Fruit fly (Drosophila melanogaster): ENCODE results near the gene Mulk.

The Mulk gene

dm6 chr2L:10311822-10312221, 42.0 kb downstream of the Mulk start (continued):
- no peak for TF ChIP-seq CG2875 (GFP tag; optimal IDR thresholded peaks at IDR 0.05)
- TF ChIP-seq CG17385 (GFP tag; optimal IDR thresholded peaks at IDR 0.05) = no peak
- TF ChIP-seq ro (GFP tag; IDR thresholded peaks at IDR 0.05) = no peak
- TF ChIP-seq NFAT (GFP tag; IDR thresholded peaks at IDR 0.05) = no peak
- TF ChIP-seq CG7745 (tag; optimal IDR thresholded peaks at IDR 0.05) = no peak
- peak; percentile 44 for TF ChIP-seq CG2116 (GFP tag; optimal IDR thresholded peaks at IDR 0.05)
- TF ChIP-seq CG34376 (GFP tag; optimal IDR thresholded peaks at IDR 0.05) = no peak
- no peak for TF ChIP-seq CG12391 (tag; optimal IDR thresholded peaks at IDR 0.05)
- TF ChIP-seq HLHmδ (GFP tag; optimal IDR thresholded peaks at IDR 0.05) = no peak
- TF ChIP-seq zf30C (GFP tag; optimal IDR thresholded peaks at IDR 0.05) = no peak
- no peak for TF ChIP-seq CG15073 (GFP tag; optimal IDR thresholded peaks at IDR 0.05)
- TF ChIP-seq zfh1 (GFP tag; IDR thresholded peaks at IDR 0.05) = no peak
- no peak for TF ChIP-seq CG6765 (GFP tag; optimal IDR thresholded peaks at IDR 0.05)
- TF ChIP-seq Atf3 (GFP tag; optimal IDR thresholded peaks at IDR 0.05) = no peak
- no peak for TF ChIP-seq CG17829 (tag; optimal IDR thresholded peaks at IDR 0.05)
- no peak for TF ChIP-seq CG32772 (GFP tag; IDR thresholded peaks at IDR 0.05)
- no peak for TF ChIP-seq Eip74EF (GFP tag; optimal IDR thresholded peaks at IDR 0.05)
- no peak for TF ChIP-seq CG3726 (GFP tag; IDR thresholded peaks at IDR 0.05)
- TF ChIP-seq chinmo (GFP tag; IDR thresholded peaks at IDR 0.05; ENCODE audit: partially characterized antibody) = 0 out of 4 replicates have a peak, but pooled peaks have one; percentile 50
- TF ChIP-seq Vsx1 (GFP tag; optimal IDR thresholded peaks at IDR 0.05) = no peak
- TF ChIP-seq Xrp1 (GFP tag; IDR thresholded peaks at IDR 0.05) = no peak
- no peak for TF ChIP-seq H15 (GFP tag; IDR thresholded peaks at IDR 0.05)
- no peak for TF ChIP-seq lab (GFP tag; optimal IDR thresholded peaks at IDR 0.05)
- TF ChIP-seq Meics (GFP tag; optimal IDR thresholded peaks at IDR 0.05) = no peak
- no peak for TF ChIP-seq CG9876 (GFP tag; optimal IDR thresholded peaks at IDR 0.05)
- TF ChIP-seq scrt (GFP tag; optimal IDR thresholded peaks at IDR 0.05) = no peak
- TF ChIP-seq CG3838 (GFP tag; optimal IDR thresholded peaks at IDR 0.05) = no peak
- no peak for TF ChIP-seq rib (GFP tag; IDR thresholded peaks at IDR 0.05)
- no peak for TF ChIP-seq Xbp1 (GFP tag; optimal IDR thresholded peaks at IDR 0.05)
- TF ChIP-seq sd (tag; optimal IDR thresholded peaks at IDR 0.05) = no peak
- no peak for TF ChIP-seq onecut (GFP tag; IDR thresholded peaks at IDR 0.05)
- TF ChIP-seq HmgD (GFP tag; optimal IDR thresholded peaks at IDR 0.05) = no peak
- TF ChIP-seq nerfin-1 (tag; optimal IDR thresholded peaks at IDR 0.05) = no peak
- no peak for TF ChIP-seq ab (GFP tag; optimal IDR thresholded peaks at IDR 0.05)
- TF ChIP-seq Deaf1 (tag; optimal IDR thresholded peaks at IDR 0.05) = no peak
- no peak for TF ChIP-seq odd (GFP tag; optimal IDR thresholded peaks at IDR 0.05)
- TF ChIP-seq CrebB (tag; optimal IDR thresholded peaks at IDR 0.05) = no peak
- no peak for TF ChIP-seq CG13424 (tag; optimal IDR thresholded peaks at IDR 0.05)
- TF ChIP-seq Scr (GFP tag; IDR thresholded peaks at IDR 0.05; ENCODE audit: partially characterized antibody) = peak; percentile 33; the same call in 1 of the 2 replicates
- TF ChIP-seq Pdp1 (GFP tag; optimal IDR thresholded peaks at IDR 0.05) = peak in 1 of 2 experiments; percentile 23
- TF ChIP-seq CG1233 (GFP tag; optimal IDR thresholded peaks at IDR 0.05) = no peak
- TF ChIP-seq CoRest (tag; optimal IDR thresholded peaks at IDR 0.05) = no peak
- no peak for TF ChIP-seq shn (GFP tag; optimal IDR thresholded peaks at IDR 0.05)
- no peak for TF ChIP-seq CG8924 (tag; optimal IDR thresholded peaks at IDR 0.05)
- no peak for TF ChIP-seq Usf (GFP tag; optimal IDR thresholded peaks at IDR 0.05)
- no peak for TF ChIP-seq hkb (optimal IDR thresholded peaks at IDR 0.05)
- TF ChIP-seq hkb (GFP tag; IDR thresholded peaks at IDR 0.05) = no peak
- no peak for TF ChIP-seq usp (GFP tag; optimal IDR thresholded peaks at IDR 0.05)
- no peak for TF ChIP-seq CG2202 (tag; optimal IDR thresholded peaks at IDR 0.05)
- peak; percentile 38 for TF ChIP-seq Ets97D (GFP tag; optimal IDR thresholded peaks at IDR 0.05)
- TF ChIP-seq ash1 (GFP tag; optimal IDR thresholded peaks at IDR 0.05) = no peak

Data from whole organism, embryonic.